Worm (Caenorhabditis elegans) whole organism, L3 larva: ENCODE measurements around the gene Y116A8C.43.

Experiments
- R02D3.7 ChIP-seq: fragments of 150-350 bp; optimal IDR thresholded peaks from 2 replicates; lab custom pipeline; 2014; ENCODE audit warnings: missing biosample characterization, missing genetic modification characterization
- ama-1 ChIP-seq: fragments of 150-350 bp; optimal IDR thresholded peaks from 2 replicates; lab custom pipeline; 2018
- egl-27 ChIP-seq: sonication (generic microtip); optimal IDR thresholded peaks from 4 replicates; lab custom pipeline; 2017; ENCODE audit warnings: missing biosample characterization, missing genetic modification reagents, missing genetic modification characterization
- fkh-10 ChIP-seq: sonication (generic microtip); optimal IDR thresholded peaks from 2 replicates; lab custom pipeline; 2017; ENCODE audit warnings: missing biosample characterization, missing genetic modification reagents, missing genetic modification characterization
- lin-15B ChIP-seq: fragments of 150-350 bp; optimal IDR thresholded peaks from 2 replicates; lab custom pipeline; 2014; ENCODE audit warnings: missing biosample characterization, missing genetic modification characterization
- mdl-1 ChIP-seq: fragments of 150-350 bp; optimal IDR thresholded peaks from 2 replicates; lab custom pipeline; 2014; ENCODE audit warnings: missing biosample characterization, missing genetic modification characterization
- pha-4 ChIP-seq: fragments of 150-350 bp; optimal IDR thresholded peaks from 2 replicates; lab custom pipeline; 2014; ENCODE audit warnings: missing biosample characterization, missing genetic modification reagents, missing genetic modification characterization
- skn-1 ChIP-seq: fragments of 150-350 bp; optimal IDR thresholded peaks from 2 replicates; lab custom pipeline; 2014; ENCODE audit warnings: missing biosample characterization, missing genetic modification characterization
- ztf-11 ChIP-seq: fragments of 150-350 bp; optimal IDR thresholded peaks from 2 replicates; lab custom pipeline; 2014; ENCODE audit warnings: missing biosample characterization, missing genetic modification characterization

DNA sequence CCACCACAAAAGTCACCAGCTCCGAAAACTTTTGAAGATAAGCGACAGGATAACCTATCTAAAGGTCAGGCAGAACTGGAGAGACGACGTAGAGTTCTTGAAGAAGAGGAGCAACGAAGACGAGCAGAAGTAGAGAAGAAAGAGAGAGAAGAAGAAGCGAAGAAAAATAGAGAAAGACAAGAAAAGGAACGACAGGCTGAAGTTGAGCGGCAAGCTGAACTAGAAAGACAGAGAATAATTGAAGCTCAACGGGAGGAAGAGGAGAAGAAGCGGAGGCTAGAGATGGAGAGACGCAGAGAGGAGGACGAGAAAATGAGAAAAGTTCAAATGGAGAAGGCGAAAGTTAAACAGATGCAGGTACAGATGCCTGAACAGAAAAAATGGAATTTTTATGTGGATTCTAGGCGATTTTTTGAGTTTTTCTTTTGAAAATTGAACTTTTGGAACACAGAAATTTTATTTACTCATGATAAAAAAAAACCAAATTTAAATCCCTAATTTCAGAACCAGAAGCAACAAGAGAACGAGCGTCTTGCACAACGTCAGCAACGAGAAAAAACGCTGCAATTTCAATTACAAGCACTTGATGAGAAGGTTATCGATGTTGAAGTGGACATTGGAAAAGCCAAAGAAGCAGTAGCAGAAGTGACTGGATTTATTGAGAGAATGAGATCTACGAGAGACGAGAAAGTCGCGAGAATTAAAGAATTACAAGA lies 32.6 kb downstream of the Y116A8C.43 start:
- TF ChIP-seq R02D3.7 (tag; lab: Kevin White, UChicago) (no peak), mdl-1 (no peak), skn-1 (tag; lab: Kevin White, UChicago) (no peak), egl-27 (no peak), lin-15B (tag; lab: Kevin White, UChicago) (no peak), ama-1 (lab: Kevin White, UChicago) (no peak), ztf-11 (tag; lab: Kevin White, UChicago) (no peak), pha-4 (tag; lab: Kevin White, UChicago) (no peak), fkh-10 (no peak)
